Worm (Caenorhabditis elegans): ENCODE results near the gene sdz-1.

DNA sequence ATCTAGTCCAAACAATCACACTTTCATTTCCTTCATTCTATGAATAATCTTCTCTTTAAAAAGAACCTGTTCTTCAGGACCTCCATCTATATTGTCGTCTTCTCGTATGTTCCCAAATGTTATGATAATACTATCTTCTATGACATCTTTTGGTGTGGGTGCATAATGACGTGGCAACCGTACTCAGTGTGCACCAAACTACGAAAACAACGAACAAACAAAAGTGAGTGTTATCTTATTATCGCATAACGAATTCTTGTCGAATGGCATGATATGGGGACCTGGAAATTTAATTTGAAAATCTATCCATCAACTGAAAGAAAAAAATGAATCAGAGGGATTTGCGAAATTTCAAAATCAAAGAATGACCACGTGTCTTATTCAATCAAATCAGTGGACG is 44.1 kb downstream of the sdz-1 start:
- TF ChIP-seq nhr-237 (tag; optimal IDR thresholded peaks at IDR 0.05), result no peak
- TF ChIP-seq nhr-2 (tag; optimal IDR thresholded peaks at IDR 0.05), result no peak
- TF ChIP-seq ceh-39 (tag; optimal IDR thresholded peaks at IDR 0.05), result no peak
- TF ChIP-seq unc-62 (GFP tag; optimal IDR thresholded peaks at IDR 0.05), result no peak
- no peak for TF ChIP-seq snpc-4 (tag; optimal IDR thresholded peaks at IDR 0.05)
- TF ChIP-seq nhr-12 (tag; optimal IDR thresholded peaks at IDR 0.05), result no peak
- no peak for TF ChIP-seq unc-39 (tag; optimal IDR thresholded peaks at IDR 0.05)
- TF ChIP-seq ceh-83 (GFP tag; optimal IDR thresholded peaks at IDR 0.05), result no peak
- TF ChIP-seq ztf-11 (tag; optimal IDR thresholded peaks at IDR 0.05), result no peak

Measured in whole organism, mixed stage, embryonic.